Fruit fly (Drosophila melanogaster) whole organism, embryonic: ENCODE measurements around the gene Spc105R.

ENCODE experiments used
- Abd-B ChIP-seq: fragments of 200-800 bp; sonication (Bioruptor generic); optimal IDR thresholded peaks from 2 replicates; lab custom pipeline; 2018; ENCODE audit warnings: missing biosample characterization, mild to moderate bottlenecking, missing genetic modification characterization, moderate library complexity
- B-H2 ChIP-seq: fragments of 200-800 bp; sonication (Bioruptor generic); optimal IDR thresholded peaks from 2 replicates; lab custom pipeline; 2018; ENCODE audit warnings: missing biosample characterization, mild to moderate bottlenecking, missing genetic modification characterization
- CG10366 ChIP-seq: fragments of 200-800 bp; sonication (Bioruptor generic); IDR thresholded peaks from 2 replicates; pipeline ENCODE4 v1.3.6; 2022; ENCODE audit warnings: missing biosample characterization, missing genetic modification characterization
- CG11456 ChIP-seq: fragments of 200-800 bp; sonication (Bioruptor generic); IDR thresholded peaks from 3 replicates; pipeline ENCODE4 v1.3.6; 2022; ENCODE audit warnings: missing biosample characterization, missing genetic modification characterization
- CG11504 ChIP-seq: fragments of 200-800 bp; sonication (Bioruptor generic); optimal IDR thresholded peaks from 3 replicates; lab custom pipeline; 2019; ENCODE audit warnings: missing biosample characterization, mild to moderate bottlenecking, missing genetic modification characterization, moderate library complexity
- CG11695 ChIP-seq: fragments of 200-800 bp; sonication (Bioruptor generic); IDR thresholded peaks from 3 replicates; pipeline ENCODE4 v1.3.6; 2022; ENCODE audit warnings: missing biosample characterization, missing genetic modification characterization
- CG13287 ChIP-seq: fragments of 200-800 bp; sonication (Bioruptor generic); IDR thresholded peaks from 2 replicates; pipeline ENCODE4 v1.3.6; 2022; ENCODE audit warnings: missing biosample characterization, missing genetic modification characterization; ENCODE audit not compliant: partially characterized antibody
- CG15073 ChIP-seq: fragments of 200-800 bp; sonication (Bioruptor generic); optimal IDR thresholded peaks from 2 replicates; lab custom pipeline; 2016; ENCODE audit warnings: missing biosample characterization, missing genetic modification characterization
- CG15269 ChIP-seq: fragments of 200-800 bp; sonication (Bioruptor generic); optimal IDR thresholded peaks from 2 replicates; lab custom pipeline; 2018; ENCODE audit warnings: missing biosample characterization, mild to moderate bottlenecking, missing genetic modification characterization, moderate library complexity
- CG1603 ChIP-seq: fragments of 200-800 bp; sonication (Bioruptor generic); optimal IDR thresholded peaks from 2 replicates; lab custom pipeline; 2019; ENCODE audit warnings: missing biosample characterization, mild to moderate bottlenecking, missing genetic modification characterization, moderate library complexity
- CG18011 ChIP-seq: fragments of 200-800 bp; sonication (Bioruptor generic); optimal IDR thresholded peaks from 2 replicates; lab custom pipeline; 2017; ENCODE audit warnings: missing biosample characterization, missing genetic modification characterization, mild to moderate bottlenecking, moderate library complexity, missing genotype
- CG1832 ChIP-seq: fragments of 200-800 bp; sonication (Bioruptor generic); optimal IDR thresholded peaks from 2 replicates; lab custom pipeline; 2017; ENCODE audit warnings: missing biosample characterization, mild to moderate bottlenecking, missing genetic modification characterization, inconsistent platforms
- CG2199 ChIP-seq: fragments of 200-800 bp; sonication (Bioruptor generic); IDR thresholded peaks from 3 replicates; pipeline ENCODE4 v1.3.6; 2022; ENCODE audit warnings: missing biosample characterization, missing genetic modification characterization
- CG2202 ChIP-seq: fragments of 200-800 bp; sonication (Bioruptor generic); optimal IDR thresholded peaks from 2 replicates; lab custom pipeline; 2018; ENCODE audit warnings: missing biosample characterization, mild to moderate bottlenecking, missing genetic modification characterization
- CG32772 ChIP-seq: fragments of 200-800 bp; sonication (Bioruptor generic); IDR thresholded peaks from 2 replicates; pipeline ENCODE4 v1.3.6; 2022; ENCODE audit warnings: missing biosample characterization, missing genetic modification characterization
- CG33557 ChIP-seq: fragments of 200-800 bp; sonication (Bioruptor generic); optimal IDR thresholded peaks from 2 replicates; lab custom pipeline; 2019; ENCODE audit warnings: missing biosample characterization, mild to moderate bottlenecking, missing genetic modification characterization, moderate library complexity
- CG34224 ChIP-seq: fragments of 200-800 bp; sonication (Bioruptor generic); IDR thresholded peaks from 3 replicates; pipeline ENCODE4 v1.3.6; 2022; ENCODE audit warnings: missing biosample characterization, missing genetic modification characterization; ENCODE audit not compliant: partially characterized antibody
- CG4404 ChIP-seq: fragments of 200-800 bp; sonication (Bioruptor generic); IDR thresholded peaks from 2 replicates; pipeline ENCODE4 v1.3.6; 2022; ENCODE audit warnings: missing biosample characterization, missing genetic modification characterization
- CG4854 ChIP-seq: fragments of 200-800 bp; sonication (Bioruptor generic); optimal IDR thresholded peaks from 2 replicates; lab custom pipeline; 2016; ENCODE audit warnings: missing biosample characterization, missing genetic modification characterization, inconsistent platforms
- CG6272 ChIP-seq: fragments of 200-800 bp; sonication (Bioruptor generic); IDR thresholded peaks from 2 replicates; pipeline ENCODE4 v1.3.6; 2022; ENCODE audit warnings: missing biosample characterization, missing genetic modification characterization
- CG8290 ChIP-seq, 3 experiments: fragments of 200-800 bp; sonication (Bioruptor generic); optimal IDR thresholded peaks; 2 replicates each; lab custom pipeline; 2016 to 2019; ENCODE audit warnings: missing biosample characterization in 3 of 3, missing genetic modification characterization in 3 of 3, mild to moderate bottlenecking in 2 of 3, moderate library complexity in 1 of 3
- CG9215 ChIP-seq: fragments of 200-800 bp; sonication (Bioruptor generic); IDR thresholded peaks from 2 replicates; pipeline ENCODE4 v1.3.6; 2022; ENCODE audit warnings: missing biosample characterization, missing genetic modification characterization
- CG9609 ChIP-seq: fragments of 200-800 bp; sonication (Bioruptor generic); optimal IDR thresholded peaks from 3 replicates; lab custom pipeline; 2016; ENCODE audit warnings: missing biosample characterization, missing genetic modification characterization
- CHES-1-like ChIP-seq: fragments of 200-800 bp; sonication (Bioruptor generic); optimal IDR thresholded peaks from 2 replicates; lab custom pipeline; 2016; ENCODE audit warnings: missing biosample characterization, missing genetic modification characterization
- D ChIP-seq, 2 experiments: fragments of 200-800 bp in 1 of 2; fragments of >200 bp in 1 of 2; sonication (Bioruptor generic) in 1 of 2; optimal IDR thresholded peaks; 2 replicates in 1 of 2; 3 replicates in 1 of 2; lab custom pipeline; 2017; ENCODE audit warnings: mild to moderate bottlenecking in 1 of 2, missing biosample characterization in 1 of 2, missing genetic modification characterization in 1 of 2, missing genetic modification reagents in 1 of 2
- Doc2 ChIP-seq: fragments of 200-800 bp; sonication (Bioruptor generic); IDR thresholded peaks from 2 replicates; pipeline ENCODE4 v1.3.6; 2022; ENCODE audit warnings: missing biosample characterization, missing genetic modification characterization
- HHEX ChIP-seq: fragments of 200-800 bp; sonication (Bioruptor generic); optimal IDR thresholded peaks from 3 replicates; lab custom pipeline; 2017; ENCODE audit warnings: missing biosample characterization, mild to moderate bottlenecking, missing genetic modification characterization, missing genetic modification reagents
- Hsf ChIP-seq: fragments of 200-800 bp; sonication (Bioruptor generic); optimal IDR thresholded peaks from 3 replicates; lab custom pipeline; 2016; ENCODE audit warnings: missing biosample characterization, missing genetic modification characterization
- Lhr ChIP-seq: fragments of 200-800 bp; sonication (Bioruptor generic); optimal IDR thresholded peaks from 3 replicates; lab custom pipeline; 2017; ENCODE audit warnings: mild to moderate bottlenecking, missing biosample characterization, missing genetic modification reagents, missing genetic modification characterization
- Side ChIP-seq: fragments of 200-800 bp; sonication (Bioruptor generic); optimal IDR thresholded peaks from 2 replicates; lab custom pipeline; 2016; ENCODE audit warnings: missing biosample characterization, missing genetic modification characterization
- Sox100B ChIP-seq: fragments of 200-800 bp; sonication (Bioruptor generic); optimal IDR thresholded peaks from 3 replicates; lab custom pipeline; 2018; ENCODE audit warnings: missing biosample characterization, mild to moderate bottlenecking, missing genetic modification characterization
- Sox102F ChIP-seq: fragments of 200-800 bp; sonication (Bioruptor generic); optimal IDR thresholded peaks from 2 replicates; lab custom pipeline; 2018; ENCODE audit warnings: missing biosample characterization, mild to moderate bottlenecking, missing genetic modification characterization, moderate library complexity
- Taf1 ChIP-seq: fragments of 200-800 bp; sonication (Bioruptor generic); IDR thresholded peaks from 2 replicates; pipeline ENCODE4 v1.3.6; 2022; ENCODE audit warnings: missing biosample characterization, missing genetic modification characterization
- Trl ChIP-seq, 3 experiments: fragments of >200 bp in 2 of 3; fragments of 200-800 bp in 1 of 3; sonication (Bioruptor generic) in 1 of 3; optimal IDR thresholded peaks; 2 replicates in 1 of 3; 3 replicates in 2 of 3; lab custom pipeline; 2016 to 2017; ENCODE audit warnings: missing biosample characterization in 1 of 3, missing genetic modification characterization in 1 of 3
- chn ChIP-seq: fragments of 200-800 bp; sonication (Bioruptor generic); optimal IDR thresholded peaks from 2 replicates; lab custom pipeline; 2016; ENCODE audit warnings: missing biosample characterization, missing genetic modification characterization
- crc ChIP-seq: fragments of 200-800 bp; sonication (Bioruptor generic); optimal IDR thresholded peaks from 2 replicates; lab custom pipeline; 2016; ENCODE audit warnings: missing biosample characterization, missing genetic modification characterization
- danr ChIP-seq: fragments of 200-800 bp; sonication (Bioruptor generic); IDR thresholded peaks from 2 replicates; pipeline ENCODE4 v1.3.6; 2022; ENCODE audit warnings: missing biosample characterization, missing genetic modification characterization
- gce ChIP-seq: fragments of 200-800 bp; sonication (Bioruptor generic); IDR thresholded peaks from 3 replicates; pipeline ENCODE4 v1.3.6; 2022; ENCODE audit warnings: missing biosample characterization, missing genetic modification characterization
- gcm2 ChIP-seq: fragments of 200-800 bp; sonication (Bioruptor generic); optimal IDR thresholded peaks from 2 replicates; lab custom pipeline; 2016; ENCODE audit warnings: missing biosample characterization, missing genetic modification characterization
- insv ChIP-seq, 2 experiments: fragments of 200-800 bp; sonication (Bioruptor generic); optimal IDR thresholded peaks; 3 replicates each; lab custom pipeline; 2016 to 2018; ENCODE audit warnings: missing biosample characterization in 2 of 2, missing genetic modification characterization in 2 of 2
- jigr1 ChIP-seq: fragments of 200-800 bp; sonication (Bioruptor generic); IDR thresholded peaks from 3 replicates; pipeline ENCODE4 v1.3.6; 2022; ENCODE audit warnings: missing biosample characterization, missing genetic modification characterization
- oc ChIP-seq: fragments of 200-800 bp; sonication (Bioruptor generic); optimal IDR thresholded peaks from 2 replicates; lab custom pipeline; 2018; ENCODE audit warnings: missing biosample characterization, mild to moderate bottlenecking, missing genetic modification characterization, moderate library complexity
- pfk ChIP-seq: fragments of 200-800 bp; sonication (Bioruptor generic); optimal IDR thresholded peaks from 2 replicates; lab custom pipeline; 2018; ENCODE audit warnings: missing biosample characterization, mild to moderate bottlenecking, missing genetic modification characterization, moderate library complexity
- psq ChIP-seq: fragments of 200-800 bp; sonication (Bioruptor generic); optimal IDR thresholded peaks from 2 replicates; lab custom pipeline; 2017; ENCODE audit warnings: missing biosample characterization, missing genetic modification characterization
- tna ChIP-seq: fragments of 200-800 bp; sonication (Bioruptor generic); IDR thresholded peaks from 2 replicates; pipeline ENCODE4 v1.3.6; 2022; ENCODE audit warnings: missing biosample characterization, missing genetic modification characterization; ENCODE audit not compliant: partially characterized antibody
- wdn ChIP-seq: fragments of 200-800 bp; sonication (Bioruptor generic); IDR thresholded peaks from 2 replicates; pipeline ENCODE4 v1.3.6; 2022; ENCODE audit warnings: missing biosample characterization, missing genetic modification characterization
- zf30C ChIP-seq: fragments of 200-800 bp; sonication (Bioruptor generic); optimal IDR thresholded peaks from 3 replicates; lab custom pipeline; 2018; ENCODE audit warnings: missing biosample characterization, mild to moderate bottlenecking, missing genetic modification characterization

Gene Spc105R

dm6 chr3L:20771001-20771890 lies 29.0 kb upstream of the Spc105R start, which contains the start of the genes CG4042 and Pitslre (continued):
- TF ChIP-seq CG9215 (GFP tag; lab: Robert Waterston, UW) (peak; percentile 41), CG4404 (no peak), CG11504 (tag; lab: Kevin White, UChicago) (peak; percentile 41), CG6272 (GFP tag; lab: Robert Waterston, UW) (no peak; the same call in 1 of the 2 replicates), jigr1 (GFP tag; lab: Robert Waterston, UW) (no peak), Taf1 (GFP tag; lab: Robert Waterston, UW) (no peak), insv (GFP tag; optimal IDR thresholded peaks at IDR 0.05; lab: Kevin White, UChicago) (no peak), Sox102F (GFP tag; lab: Kevin White, UChicago) (peak; percentile 8), Hsf (GFP tag; lab: Kevin White, UChicago) (peak; percentile 29), HHEX (GFP tag; lab: Kevin White, UChicago) (no peak), CG13287 (GFP tag; lab: Robert Waterston, UW) (peak; percentile 81), chn (peak; percentile 29), CG1832 (GFP tag; lab: Kevin White, UChicago) (no peak), Side (GFP tag; lab: Kevin White, UChicago) (no peak), Doc2 (GFP tag; lab: Robert Waterston, UW) (no peak), D (optimal IDR thresholded peaks at IDR 0.05; lab: Kevin White, UChicago) (no peak), D (GFP tag; optimal IDR thresholded peaks at IDR 0.05; lab: Kevin White, UChicago) (peak; percentile 28), Lhr (GFP tag; lab: Kevin White, UChicago) (no peak), tna (no peak), oc (tag; lab: Kevin White, UChicago) (no peak), zf30C (GFP tag; lab: Kevin White, UChicago) (no peak), CG4854 (GFP tag; lab: Kevin White, UChicago) (no peak), CG9609 (no peak), CG33557 (no peak), CG2202 (tag; lab: Kevin White, UChicago) (no peak), CG15269 (tag; lab: Kevin White, UChicago) (peak; percentile 34), CHES-1-like (GFP tag; lab: Kevin White, UChicago) (no peak), CG2199 (GFP tag; lab: Robert Waterston, UW) (no peak), gce (GFP tag; lab: Robert Waterston, UW) (no peak), psq (GFP tag; lab: Kevin White, UChicago) (peak; percentile 5), CG11695 (GFP tag; lab: Robert Waterston, UW) (peak; percentile 49; the same call in 1 of the 3 replicates), pfk (GFP tag; lab: Kevin White, UChicago) (no peak), wdn (no peak), gcm2 (no peak), CG10366 (GFP tag; lab: Robert Waterston, UW) (no peak), danr (GFP tag; lab: Robert Waterston, UW) (no peak), CG8290 (GFP tag; optimal IDR thresholded peaks at IDR 0.05; lab: Kevin White, UChicago) (peak; percentile 14), CG8290 (tag; optimal IDR thresholded peaks at IDR 0.05; lab: Kevin White, UChicago) (peak in 1 of 2 experiments; percentile 28), CG11456 (no peak), CG1603 (tag; lab: Kevin White, UChicago) (no peak), Sox100B (GFP tag; lab: Kevin White, UChicago) (peak; percentile 59), CG32772 (no peak; the same call in 1 of the 2 replicates), CG15073 (GFP tag; lab: Kevin White, UChicago) (no peak), crc (GFP tag; lab: Kevin White, UChicago) (no peak), CG18011 (no peak), CG34224 (GFP tag; lab: Robert Waterston, UW) (peak; percentile 70; the same call in 2 of the 3 replicates), Trl (optimal IDR thresholded peaks at IDR 0.05; lab: Kevin White, UChicago) (no peak), Trl (GFP tag; optimal IDR thresholded peaks at IDR 0.05; lab: Kevin White, UChicago) (no peak), B-H2 (no peak), Abd-B (no peak)
